Fruit fly (Drosophila melanogaster) whole organism: ENCODE data around the gene CG42577.

Experiments used
- CG8478 ChIP-seq: fragments of >200 bp; optimal IDR thresholded peaks from 2 replicates; lab custom pipeline; 2018; ENCODE audit warnings: inconsistent platforms
- Dll ChIP-seq: fragments of >200 bp; optimal IDR thresholded peaks from 2 replicates; lab custom pipeline; 2017
- EcR ChIP-seq, 2 experiments: fragments of >200 bp; optimal IDR thresholded peaks; 2 replicates each; lab custom pipeline; 2017; ENCODE audit warnings: missing biosample characterization in 2 of 2, missing genetic modification characterization in 2 of 2, missing genetic modification reagents in 2 of 2
- pan ChIP-seq: fragments of >200 bp; optimal IDR thresholded peaks from 2 replicates; lab custom pipeline; 2017
- psq ChIP-seq: fragments of >200 bp; optimal IDR thresholded peaks from 2 replicates; lab custom pipeline; 2017
- usp ChIP-seq: fragments of >200 bp; optimal IDR thresholded peaks from 2 replicates; lab custom pipeline; 2017; ENCODE audit warnings: missing biosample characterization, missing genetic modification characterization, mixed read lengths

The CG42577 gene

DNA sequence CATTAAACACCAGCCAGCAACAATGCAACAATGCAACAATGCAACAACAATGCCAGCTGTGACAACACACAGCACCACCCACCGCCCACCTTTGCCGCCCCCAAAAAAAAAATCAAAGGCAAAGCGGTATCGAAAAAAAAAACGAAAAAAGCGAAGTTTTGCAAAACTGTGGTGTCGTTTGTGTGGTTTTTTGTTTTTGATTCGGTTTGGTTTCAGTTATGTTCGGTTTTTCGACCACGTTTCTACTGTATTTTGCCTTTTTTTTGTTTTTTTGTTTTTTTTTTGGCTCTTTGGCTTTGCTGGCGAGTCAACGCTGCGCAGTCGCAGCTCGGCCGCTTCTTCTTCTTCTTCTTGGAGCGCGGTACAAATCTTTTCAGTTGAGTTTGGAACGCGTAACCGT is 14.8 kb upstream of the CG42577 start, which contains the start of gene Peritrophin-A:
Peritrophin-A (plus strand) TSS at position 370 of the 400 bp plus-strand sequence.
- TF ChIP-seq EcR (GFP tag; optimal IDR thresholded peaks at IDR 0.05; lab: Kevin White, UChicago) (no peak), psq (lab: Kevin White, UChicago) (no peak), Dll (lab: Kevin White, UChicago) (no peak), CG8478 (no peak), pan (lab: Kevin White, UChicago) (no peak), usp (GFP tag; lab: Kevin White, UChicago) (no peak)

DNA sequence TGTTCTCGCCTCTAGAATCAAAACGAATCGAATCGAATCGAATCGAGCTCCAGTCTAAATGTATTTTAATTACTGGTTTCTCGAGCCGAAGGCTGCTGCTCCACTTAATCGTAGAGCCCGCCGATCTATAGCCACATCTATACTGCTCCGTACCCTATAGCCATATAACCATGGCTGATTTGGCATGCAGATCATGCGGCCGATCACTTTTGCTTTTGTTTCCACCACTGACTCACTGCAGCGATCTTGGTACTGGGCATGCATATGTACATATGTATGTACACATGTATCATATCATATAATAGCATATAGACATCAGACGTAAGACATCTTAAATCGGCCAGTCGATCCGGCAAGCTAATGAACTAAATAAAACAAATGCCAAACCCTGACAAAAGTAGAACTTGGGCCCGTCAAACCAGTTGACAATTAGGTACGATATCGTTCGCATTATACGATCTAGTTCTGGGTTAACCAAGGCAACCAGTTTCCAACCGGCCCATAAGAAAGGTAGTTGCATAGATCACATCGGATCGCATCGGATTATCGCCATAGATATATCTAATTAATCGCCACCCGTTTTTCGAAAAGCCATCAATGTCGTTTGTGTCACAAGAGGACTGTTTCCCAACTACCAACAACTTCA is 13.7 kb upstream of the CG42577 start:
- TF ChIP-seq EcR (GFP tag; optimal IDR thresholded peaks at IDR 0.05; lab: Kevin White, UChicago) (no peak), usp (GFP tag; lab: Kevin White, UChicago) (no peak), Dll (lab: Kevin White, UChicago) (no peak)

DNA sequence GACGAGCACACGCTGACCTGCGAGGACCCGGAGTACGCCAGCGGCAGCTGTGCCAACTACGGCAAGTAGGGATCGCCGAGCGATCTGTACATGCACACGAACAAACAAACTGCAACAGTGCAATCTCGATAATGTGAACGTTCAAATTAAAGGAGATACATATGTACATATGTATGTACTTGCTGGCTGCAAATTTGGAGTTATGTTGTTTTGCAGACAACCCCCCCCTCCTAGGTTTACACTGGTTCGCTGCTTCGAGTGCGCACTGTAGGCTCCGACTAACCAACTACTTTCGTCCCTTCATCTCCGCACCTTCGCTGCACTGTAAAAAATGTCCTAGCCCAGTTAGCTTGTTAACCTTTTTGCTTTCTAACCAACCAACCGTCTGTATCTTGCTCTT is 11.3 kb upstream of the CG42577 start:
- TF ChIP-seq psq (lab: Kevin White, UChicago), result no peak
- no peak for TF ChIP-seq Dll (lab: Kevin White, UChicago)
- no peak for TF ChIP-seq pan (lab: Kevin White, UChicago)
- TF ChIP-seq usp (GFP tag; lab: Kevin White, UChicago), result no peak
- no peak for TF ChIP-seq CG8478
- TF ChIP-seq EcR (GFP tag; optimal IDR thresholded peaks at IDR 0.05; lab: Kevin White, UChicago), result no peak

DNA sequence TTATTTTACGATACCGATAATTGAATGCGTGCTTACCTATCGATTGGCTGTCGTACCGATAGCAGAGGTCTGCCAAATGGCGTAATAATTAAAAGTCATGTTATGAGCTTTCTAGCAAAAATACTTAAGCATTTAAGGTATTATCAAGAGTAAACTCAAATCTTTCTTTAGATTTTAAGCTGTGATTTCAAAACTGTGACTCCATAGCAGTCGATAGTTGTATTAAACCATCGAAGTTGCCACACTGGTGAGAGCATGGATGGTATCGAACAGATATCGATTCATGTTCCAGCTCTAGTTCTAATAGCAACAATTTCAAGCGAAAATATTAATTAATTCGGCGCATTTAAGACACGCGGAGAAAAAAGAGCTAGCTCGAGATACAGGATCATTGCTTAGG is 8.0 kb upstream of the CG42577 start, which contains the start of the genes CG17068 and Rab10:
CG17068 (minus strand) TSS at position 25 of the 400 bp plus-strand sequence.
Rab10 (plus strand) TSS at position 270 of the 400 bp plus-strand sequence.
- TF ChIP-seq Dll (lab: Kevin White, UChicago) (no peak), usp (GFP tag; lab: Kevin White, UChicago) (no peak), psq (lab: Kevin White, UChicago) (no peak), CG8478 (no peak)

DNA sequence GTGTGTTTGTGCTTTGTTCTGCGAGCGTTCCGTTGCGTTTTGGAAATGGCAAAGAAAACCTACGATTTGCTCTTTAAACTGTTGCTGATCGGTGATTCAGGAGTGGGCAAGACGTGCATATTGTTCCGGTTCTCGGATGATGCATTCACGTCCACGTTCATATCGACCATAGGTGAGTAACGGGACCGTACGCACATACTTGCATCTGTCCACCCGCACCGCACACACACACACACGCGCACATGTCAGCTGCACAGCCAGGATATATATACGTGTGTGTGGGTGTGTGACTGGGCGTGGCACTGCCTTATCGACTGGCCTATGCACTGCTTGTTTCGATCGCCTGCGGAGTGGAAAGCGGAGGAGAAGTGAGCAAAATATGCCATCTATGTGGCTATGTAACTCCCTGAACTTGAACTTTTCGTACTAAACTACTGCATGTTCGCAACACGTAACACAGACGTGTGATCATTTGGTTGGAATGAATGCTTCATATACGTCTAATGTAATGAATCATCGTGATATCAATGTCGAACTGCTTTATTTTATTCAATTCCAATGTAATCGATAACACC is 7.4 kb upstream of the CG42577 start:
- TF ChIP-seq psq (lab: Kevin White, UChicago), result no peak
- no peak for TF ChIP-seq Dll (lab: Kevin White, UChicago)
- no peak for TF ChIP-seq EcR (GFP tag; optimal IDR thresholded peaks at IDR 0.05; lab: Kevin White, UChicago)
- no peak for TF ChIP-seq pan (lab: Kevin White, UChicago)
- no peak for TF ChIP-seq usp (GFP tag; lab: Kevin White, UChicago)
- TF ChIP-seq CG8478, result no peak

DNA sequence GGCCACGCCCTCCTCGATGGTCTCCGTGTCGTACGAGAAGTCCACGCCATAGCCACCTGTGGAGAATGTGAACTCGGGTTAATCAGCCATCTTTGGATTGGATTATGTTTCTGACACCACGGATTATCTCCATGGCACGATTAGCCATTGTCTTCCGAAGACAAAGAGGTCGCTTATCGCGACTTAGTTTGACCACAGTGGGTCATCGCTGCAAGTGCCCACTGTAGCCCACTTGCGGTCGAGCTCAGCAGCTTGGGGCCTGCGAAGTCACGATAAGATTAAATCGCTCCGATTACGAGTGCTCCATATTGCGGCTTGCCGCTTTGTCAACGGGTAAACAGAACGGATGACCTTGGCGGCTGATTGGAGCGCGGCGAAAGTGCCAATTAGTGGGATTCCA is 3.1 kb upstream of the CG42577 start:
- TF ChIP-seq CG8478, result no peak
- no peak for TF ChIP-seq EcR (GFP tag; optimal IDR thresholded peaks at IDR 0.05; lab: Kevin White, UChicago)
- no peak for TF ChIP-seq psq (lab: Kevin White, UChicago)
- TF ChIP-seq pan (lab: Kevin White, UChicago), result no peak
- no peak for TF ChIP-seq Dll (lab: Kevin White, UChicago)
- no peak for TF ChIP-seq usp (GFP tag; lab: Kevin White, UChicago)

DNA sequence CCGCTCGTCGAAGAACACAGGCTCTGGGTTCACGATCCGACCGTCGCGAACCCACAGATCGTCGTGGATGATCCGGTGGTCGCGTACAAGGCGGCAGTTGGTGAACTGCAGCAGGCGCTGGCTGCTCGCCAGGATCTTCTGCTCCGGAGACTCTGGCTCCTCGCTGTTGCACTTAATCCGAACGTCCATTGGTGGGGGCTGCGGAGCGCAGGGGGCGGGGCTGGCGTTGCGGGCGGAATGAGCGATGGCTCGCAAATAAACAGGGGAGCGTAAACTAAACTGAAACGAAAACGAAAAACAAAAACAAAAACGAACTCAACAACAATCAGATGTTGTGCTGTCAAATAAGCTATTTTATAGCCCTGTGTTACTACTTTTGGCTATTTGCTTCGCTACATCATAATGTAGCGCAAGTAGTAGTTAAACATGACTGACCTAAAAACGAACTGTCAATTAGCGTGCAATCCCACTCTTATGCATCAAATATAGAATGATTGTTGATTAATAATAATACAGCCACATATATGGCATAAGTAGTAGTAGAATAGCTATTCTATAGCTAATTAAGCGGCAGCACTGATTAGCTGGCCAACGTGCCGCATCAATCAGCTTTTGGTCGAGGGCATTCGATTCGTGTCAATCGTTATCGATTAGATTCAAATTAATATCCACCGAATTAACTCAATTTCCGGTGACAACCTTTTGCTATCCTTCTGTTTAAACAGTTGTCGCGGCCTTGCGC is 2.0 kb upstream of the CG42577 start, which contains the start of gene CG17065:
CG17065 (minus strand) TSS at position 351 of the 742 bp plus-strand sequence.
- TF ChIP-seq usp (GFP tag; lab: Kevin White, UChicago) (no peak), pan (lab: Kevin White, UChicago) (no peak), CG8478 (no peak), Dll (lab: Kevin White, UChicago) (no peak), psq (lab: Kevin White, UChicago) (no peak), EcR (GFP tag; optimal IDR thresholded peaks at IDR 0.05; lab: Kevin White, UChicago) (no peak)

DNA sequence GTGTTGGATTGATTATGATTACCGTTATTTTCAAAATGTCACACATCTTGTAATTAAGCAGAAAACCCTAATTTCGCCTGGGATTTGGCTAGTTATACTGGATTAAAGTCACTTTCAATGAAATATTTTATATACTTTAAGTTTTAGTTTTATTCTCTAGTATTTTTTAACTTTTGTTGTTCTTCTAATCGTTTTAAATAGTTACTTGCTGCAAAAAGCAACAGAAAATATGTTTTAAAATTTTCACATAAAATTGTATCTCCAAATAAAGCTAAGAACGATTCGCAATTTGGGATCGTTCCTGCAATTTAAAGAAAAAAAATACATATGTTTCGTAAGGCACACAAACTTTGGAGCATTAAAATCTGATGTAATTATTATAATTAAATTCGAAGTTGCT is 10.6 kb downstream of the CG42577 start, which contains the start of gene Inx6:
Inx6 (minus strand) TSS at position 101 of the 400 bp plus-strand sequence.
- TF ChIP-seq psq (lab: Kevin White, UChicago) (no peak), EcR (GFP tag; optimal IDR thresholded peaks at IDR 0.05; lab: Kevin White, UChicago) (no peak), Dll (lab: Kevin White, UChicago) (no peak), usp (GFP tag; lab: Kevin White, UChicago) (no peak), pan (lab: Kevin White, UChicago) (no peak), CG8478 (no peak)
